Fruit fly (Drosophila melanogaster) whole organism, embryonic: ENCODE results near the gene CG7264.

ENCODE experiments used
- Atf6 ChIP-seq: fragments of 200-800 bp; sonication (Bioruptor generic); IDR thresholded peaks from 2 replicates; pipeline ENCODE4 v1.3.6; 2022; ENCODE audit warnings: missing biosample characterization, missing genetic modification characterization
- Bdp1 ChIP-seq: fragments of 200-800 bp; sonication (Bioruptor generic); optimal IDR thresholded peaks from 3 replicates; lab custom pipeline; 2016; ENCODE audit warnings: missing biosample characterization, missing genetic modification characterization
- CG10462 ChIP-seq: fragments of 200-800 bp; sonication (Bioruptor generic); optimal IDR thresholded peaks from 2 replicates; lab custom pipeline; 2016; ENCODE audit warnings: missing biosample characterization, missing genetic modification characterization
- CG10654 ChIP-seq: fragments of 200-800 bp; sonication (Bioruptor generic); optimal IDR thresholded peaks from 2 replicates; lab custom pipeline; 2016; ENCODE audit warnings: missing biosample characterization, missing genetic modification characterization
- CG11504 ChIP-seq: fragments of 200-800 bp; sonication (Bioruptor generic); optimal IDR thresholded peaks from 3 replicates; lab custom pipeline; 2019; ENCODE audit warnings: missing biosample characterization, mild to moderate bottlenecking, missing genetic modification characterization, moderate library complexity
- CG12769 ChIP-seq: fragments of 200-800 bp; sonication (Bioruptor generic); optimal IDR thresholded peaks from 2 replicates; lab custom pipeline; 2019; ENCODE audit warnings: missing biosample characterization, mild to moderate bottlenecking, missing genetic modification characterization, moderate library complexity
- CG14710 ChIP-seq: fragments of 200-800 bp; sonication (Bioruptor generic); optimal IDR thresholded peaks from 3 replicates; lab custom pipeline; 2019; ENCODE audit warnings: missing biosample characterization, mild to moderate bottlenecking, missing genetic modification characterization, moderate library complexity
- CG1602 ChIP-seq: fragments of 200-800 bp; sonication (Bioruptor generic); optimal IDR thresholded peaks from 3 replicates; lab custom pipeline; 2016; ENCODE audit warnings: missing biosample characterization, missing genetic modification characterization
- CG3065 ChIP-seq: fragments of 200-800 bp; sonication (Bioruptor generic); optimal IDR thresholded peaks from 2 replicates; lab custom pipeline; 2016; ENCODE audit warnings: missing biosample characterization, missing genetic modification characterization
- CG4360 ChIP-seq: fragments of 200-800 bp; sonication (Bioruptor generic); IDR thresholded peaks from 2 replicates; pipeline ENCODE4 v1.3.6; 2022; ENCODE audit warnings: missing biosample characterization, missing genetic modification characterization
- CG4730 ChIP-seq: fragments of 200-800 bp; sonication (Bioruptor generic); IDR thresholded peaks from 2 replicates; pipeline ENCODE4 v1.3.6; 2022; ENCODE audit warnings: missing biosample characterization, missing genetic modification characterization
- CG6272 ChIP-seq: fragments of 200-800 bp; sonication (Bioruptor generic); IDR thresholded peaks from 2 replicates; pipeline ENCODE4 v1.3.6; 2022; ENCODE audit warnings: missing biosample characterization, missing genetic modification characterization
- CG6791 ChIP-seq: fragments of 200-800 bp; sonication (Bioruptor generic); IDR thresholded peaks from 3 replicates; pipeline ENCODE4 v1.3.6; 2022; ENCODE audit warnings: missing biosample characterization, missing genetic modification characterization; ENCODE audit not compliant: partially characterized antibody
- CG8290 ChIP-seq, 3 experiments: fragments of 200-800 bp; sonication (Bioruptor generic); optimal IDR thresholded peaks; 2 replicates each; lab custom pipeline; 2016 to 2019; ENCODE audit warnings: missing biosample characterization in 3 of 3, missing genetic modification characterization in 3 of 3, mild to moderate bottlenecking in 2 of 3, moderate library complexity in 1 of 3
- CG8359 ChIP-seq: fragments of 200-800 bp; sonication (Bioruptor generic); optimal IDR thresholded peaks from 2 replicates; lab custom pipeline; 2017; ENCODE audit warnings: missing biosample characterization, mild to moderate bottlenecking, missing genetic modification characterization, borderline replicate concordance
- CG8388 ChIP-seq: fragments of 200-800 bp; sonication (Bioruptor generic); optimal IDR thresholded peaks from 2 replicates; lab custom pipeline; 2019; ENCODE audit warnings: missing biosample characterization, mild to moderate bottlenecking, missing genetic modification characterization, moderate library complexity
- CG9609 ChIP-seq: fragments of 200-800 bp; sonication (Bioruptor generic); optimal IDR thresholded peaks from 3 replicates; lab custom pipeline; 2016; ENCODE audit warnings: missing biosample characterization, missing genetic modification characterization
- CG9876 ChIP-seq: fragments of 200-800 bp; sonication (Bioruptor generic); optimal IDR thresholded peaks from 2 replicates; lab custom pipeline; 2016; ENCODE audit warnings: missing biosample characterization, missing genetic modification characterization
- Eip74EF ChIP-seq, 2 experiments: fragments of 200-800 bp in 1 of 2; fragments of >200 bp in 1 of 2; sonication (Bioruptor generic) in 1 of 2; optimal IDR thresholded peaks; 2 replicates each; lab custom pipeline; 2017 to 2019; ENCODE audit warnings: missing biosample characterization in 2 of 2, missing genetic modification characterization in 2 of 2, mild to moderate bottlenecking in 1 of 2, moderate library complexity in 1 of 2
- Fer2 ChIP-seq: fragments of 200-800 bp; sonication (Bioruptor generic); optimal IDR thresholded peaks from 2 replicates; lab custom pipeline; 2018; ENCODE audit warnings: missing biosample characterization, mild to moderate bottlenecking, missing genetic modification characterization, moderate library complexity
- HLH3B ChIP-seq: fragments of 200-800 bp; sonication (Bioruptor generic); IDR thresholded peaks from 2 replicates; pipeline ENCODE4 v1.3.6; 2022; ENCODE audit warnings: missing biosample characterization, missing genetic modification characterization
- HLH54F ChIP-seq: fragments of 200-800 bp; sonication (Bioruptor generic); optimal IDR thresholded peaks from 3 replicates; lab custom pipeline; 2016; ENCODE audit warnings: missing biosample characterization, missing genetic modification characterization
- Hand ChIP-seq: fragments of 200-800 bp; sonication (Bioruptor generic); optimal IDR thresholded peaks from 2 replicates; lab custom pipeline; 2017; ENCODE audit warnings: mild to moderate bottlenecking, missing biosample characterization, missing genetic modification reagents, missing genetic modification characterization
- HmgD ChIP-seq: fragments of 200-800 bp; sonication (Bioruptor generic); optimal IDR thresholded peaks from 3 replicates; lab custom pipeline; 2016; ENCODE audit warnings: missing biosample characterization, missing genetic modification characterization
- Med ChIP-seq: fragments of 200-800 bp; sonication (Bioruptor generic); peaks from one replicate; lab custom pipeline; 2016; ENCODE audit warnings: missing biosample characterization, missing genetic modification characterization, mild to moderate bottlenecking, inconsistent platforms, moderate library complexity
- Meics ChIP-seq: fragments of 200-800 bp; sonication (Bioruptor generic); optimal IDR thresholded peaks from 2 replicates; lab custom pipeline; 2017; ENCODE audit warnings: missing biosample characterization, mild to moderate bottlenecking, missing genetic modification characterization
- Mrtf ChIP-seq: fragments of 200-800 bp; sonication (Bioruptor generic); IDR thresholded peaks from 3 replicates; pipeline ENCODE4 v1.3.6; 2022; ENCODE audit warnings: missing biosample characterization, missing genetic modification characterization
- Nf-YB ChIP-seq: fragments of 200-800 bp; sonication (Bioruptor generic); optimal IDR thresholded peaks from 3 replicates; lab custom pipeline; 2019; ENCODE audit warnings: missing biosample characterization, mild to moderate bottlenecking, missing genetic modification characterization, moderate library complexity
- Opbp ChIP-seq: fragments of 200-800 bp; sonication (Bioruptor generic); IDR thresholded peaks from 3 replicates; pipeline ENCODE4 v1.3.6; 2022; ENCODE audit warnings: missing biosample characterization, missing genetic modification characterization; ENCODE audit not compliant: partially characterized antibody
- Sox100B ChIP-seq: fragments of 200-800 bp; sonication (Bioruptor generic); optimal IDR thresholded peaks from 3 replicates; lab custom pipeline; 2018; ENCODE audit warnings: missing biosample characterization, mild to moderate bottlenecking, missing genetic modification characterization
- YL-1 ChIP-seq: fragments of 200-800 bp; sonication (Bioruptor generic); optimal IDR thresholded peaks from 3 replicates; lab custom pipeline; 2017; ENCODE audit warnings: missing biosample characterization, mild to moderate bottlenecking, missing genetic modification characterization
- ab ChIP-seq: fragments of 200-800 bp; sonication (Bioruptor generic); optimal IDR thresholded peaks from 2 replicates; lab custom pipeline; 2016; ENCODE audit warnings: missing biosample characterization, missing genetic modification characterization
- ac ChIP-seq: fragments of 200-800 bp; sonication (Bioruptor generic); optimal IDR thresholded peaks from 3 replicates; lab custom pipeline; 2017; ENCODE audit warnings: missing biosample characterization, mild to moderate bottlenecking, missing genetic modification characterization
- amos ChIP-seq: fragments of 200-800 bp; sonication (Bioruptor generic); IDR thresholded peaks from 2 replicates; pipeline ENCODE4 v1.3.6; 2022; ENCODE audit warnings: missing biosample characterization, missing genetic modification characterization; ENCODE audit not compliant: partially characterized antibody
- bbx ChIP-seq: fragments of 200-800 bp; sonication (Bioruptor generic); IDR thresholded peaks from 2 replicates; pipeline ENCODE4 v1.3.6; 2022; ENCODE audit warnings: missing biosample characterization, missing genetic modification characterization; ENCODE audit not compliant: partially characterized antibody
- cad ChIP-seq: fragments of >200 bp; optimal IDR thresholded peaks from 2 replicates; lab custom pipeline; 2017; ENCODE audit warnings: missing biosample characterization, missing genetic modification characterization
- cg ChIP-seq: fragments of 200-800 bp; sonication (Bioruptor generic); optimal IDR thresholded peaks from 3 replicates; lab custom pipeline; 2019; ENCODE audit warnings: missing biosample characterization, mild to moderate bottlenecking, missing genetic modification characterization, moderate library complexity
- gsb-n ChIP-seq: fragments of 200-800 bp; sonication (Bioruptor generic); optimal IDR thresholded peaks from 3 replicates; lab custom pipeline; 2018; ENCODE audit warnings: missing biosample characterization, mild to moderate bottlenecking, missing genetic modification characterization
- ham ChIP-seq: fragments of 200-800 bp; sonication (Bioruptor generic); IDR thresholded peaks from 2 replicates; pipeline ENCODE4 v1.3.6; 2022; ENCODE audit warnings: missing biosample characterization, missing genetic modification characterization
- nerfin-1 ChIP-seq: fragments of 200-800 bp; sonication (Bioruptor generic); optimal IDR thresholded peaks from 3 replicates; lab custom pipeline; 2019; ENCODE audit warnings: missing biosample characterization, mild to moderate bottlenecking, missing genetic modification characterization, moderate library complexity
- prd ChIP-seq, 3 experiments: fragments of >200 bp in 2 of 3; fragments of 200-800 bp in 1 of 3; sonication (Bioruptor generic) in 1 of 3; optimal IDR thresholded peaks in 2 of 3; IDR thresholded peaks in 1 of 3; 2 replicates in 2 of 3; 3 replicates in 1 of 3; pipeline versions ENCODE4 v1.3.6 to Lab custom; 2017 to 2022; ENCODE audit warnings: missing biosample characterization in 1 of 3, missing genetic modification characterization in 1 of 3
- ranshi ChIP-seq: fragments of 200-800 bp; sonication (Bioruptor generic); IDR thresholded peaks from 2 replicates; pipeline ENCODE4 v1.3.6; 2022; ENCODE audit warnings: missing biosample characterization, missing genetic modification characterization
- scrt ChIP-seq: fragments of 200-800 bp; sonication (Bioruptor generic); optimal IDR thresholded peaks from 2 replicates; lab custom pipeline; 2018; ENCODE audit warnings: missing biosample characterization, mild to moderate bottlenecking, missing genetic modification characterization, moderate library complexity
- sisA ChIP-seq: fragments of 200-800 bp; sonication (Bioruptor generic); IDR thresholded peaks from 2 replicates; pipeline ENCODE4 v1.3.6; 2022; ENCODE audit warnings: missing biosample characterization, missing genetic modification characterization
- sqz ChIP-seq: fragments of 200-800 bp; sonication (Bioruptor generic); optimal IDR thresholded peaks from 3 replicates; lab custom pipeline; 2018; ENCODE audit warnings: missing biosample characterization, mild to moderate bottlenecking, missing genetic modification characterization
- sr ChIP-seq: fragments of 200-800 bp; sonication (Bioruptor generic); IDR thresholded peaks from 3 replicates; pipeline ENCODE4 v1.3.6; 2022; ENCODE audit warnings: missing biosample characterization, missing genetic modification characterization
- ttk ChIP-seq: fragments of 200-800 bp; sonication (Bioruptor generic); IDR thresholded peaks from 2 replicates; pipeline ENCODE4 v2.1.2; 2022; ENCODE audit warnings: missing biosample characterization, missing genetic modification characterization
- yki ChIP-seq: fragments of >200 bp; optimal IDR thresholded peaks from 3 replicates; lab custom pipeline; 2018

The CG7264 gene

DNA sequence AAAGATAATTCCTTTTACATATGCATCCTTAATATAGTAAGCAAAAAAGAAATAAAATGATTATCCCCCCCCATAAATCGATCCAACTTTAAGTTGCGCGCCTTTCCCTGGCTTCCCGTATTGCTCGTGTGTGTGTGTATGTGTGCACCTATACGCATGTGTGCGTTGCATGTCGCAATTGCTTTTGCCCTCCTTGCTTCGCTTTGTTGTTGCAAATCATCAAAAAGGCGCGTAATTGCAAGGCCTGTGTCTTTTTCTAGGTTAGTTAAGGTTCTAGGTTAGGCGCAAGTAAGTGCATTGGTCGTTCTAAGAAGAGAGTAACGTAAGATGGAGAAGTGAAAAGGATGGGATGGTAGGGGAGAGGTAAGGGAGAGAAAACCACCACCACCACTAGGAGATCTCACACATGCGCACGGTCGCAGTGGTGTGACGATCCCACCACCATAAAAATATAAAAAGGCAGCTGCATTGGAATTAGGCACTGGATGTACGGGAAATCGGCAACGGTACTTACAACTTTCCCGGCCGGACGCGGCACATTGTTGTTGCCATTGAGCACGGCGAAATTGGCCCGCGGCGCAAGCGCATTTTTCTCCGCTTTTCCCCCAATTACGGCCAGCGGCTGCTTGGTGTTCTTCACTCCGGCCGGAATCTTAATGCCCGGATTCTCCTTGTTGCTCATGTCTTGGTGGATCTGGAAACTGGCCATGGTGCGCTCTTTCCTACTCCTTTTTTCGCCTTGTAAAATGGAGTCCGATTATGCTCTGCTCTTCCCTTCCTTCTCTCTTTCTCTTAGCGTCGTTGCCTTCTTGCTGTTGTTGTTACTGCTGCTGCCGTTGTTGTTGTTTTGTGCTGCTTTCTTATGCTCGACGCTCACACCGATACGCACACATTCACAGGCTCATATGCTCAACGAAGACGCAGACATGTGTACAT is 3.8 kb downstream of the CG7264 start (continued):
- TF ChIP-seq sqz (GFP tag; lab: Kevin White, UChicago) (no peak), HLH3B (GFP tag; lab: Robert Waterston, UW) (no peak), CG4360 (peak; percentile 100), cad (GFP tag; lab: Kevin White, UChicago) (peak; percentile 71), sr (GFP tag; lab: Robert Waterston, UW) (no peak), CG8359 (GFP tag; lab: Kevin White, UChicago) (no peak), CG10462 (no peak), ranshi (GFP tag; lab: Robert Waterston, UW) (0 out of 2 replicates have a peak, but pooled peaks have one; percentile 22), Hand (GFP tag; lab: Kevin White, UChicago) (no peak), amos (GFP tag; lab: Robert Waterston, UW) (no peak), gsb-n (no peak), ab (GFP tag; lab: Kevin White, UChicago) (no peak), CG12769 (tag; lab: Kevin White, UChicago) (no peak), Nf-YB (no peak), scrt (no peak), CG3065 (no peak), CG1602 (GFP tag; lab: Kevin White, UChicago) (no peak), Meics (GFP tag; lab: Kevin White, UChicago) (no peak), Med (peak; percentile 73), ac (GFP tag; lab: Kevin White, UChicago) (peak; percentile 12), Opbp (GFP tag; lab: Robert Waterston, UW) (no peak), Mrtf (GFP tag; lab: Robert Waterston, UW) (no peak), CG8290 (GFP tag; optimal IDR thresholded peaks at IDR 0.05; lab: Kevin White, UChicago) (no peak), CG8290 (tag; optimal IDR thresholded peaks at IDR 0.05; lab: Kevin White, UChicago) (no peak), Bdp1 (GFP tag; lab: Kevin White, UChicago) (no peak), nerfin-1 (tag; lab: Kevin White, UChicago) (peak; percentile 87), CG11504 (tag; lab: Kevin White, UChicago) (no peak), Atf6 (GFP tag; lab: Robert Waterston, UW) (no peak), ham (GFP tag; lab: Robert Waterston, UW) (no peak), Sox100B (GFP tag; lab: Kevin White, UChicago) (no peak), CG8388 (GFP tag; lab: Kevin White, UChicago) (no peak), Fer2 (no peak), yki (lab: Kevin White, UChicago) (no peak), CG14710 (tag; lab: Kevin White, UChicago) (no peak), CG6272 (no peak), HLH54F (GFP tag; lab: Kevin White, UChicago) (no peak), CG9876 (GFP tag; lab: Kevin White, UChicago) (no peak), CG9609 (no peak), CG4730 (no peak), YL-1 (GFP tag; lab: Kevin White, UChicago) (no peak), prd (optimal IDR thresholded peaks at IDR 0.05; lab: Kevin White, UChicago) (no peak), prd (GFP tag; IDR thresholded peaks at IDR 0.05; lab: Robert Waterston, UW) (no peak), CG10654 (GFP tag; lab: Kevin White, UChicago) (no peak), ttk (peak; percentile 32; the same call in 1 of the 2 replicates), HmgD (GFP tag; lab: Kevin White, UChicago) (no peak), bbx (GFP tag; lab: Robert Waterston, UW) (no peak), sisA (GFP tag; lab: Robert Waterston, UW) (no peak), cg (peak; percentile 79), CG6791 (GFP tag; lab: Robert Waterston, UW) (no peak), Eip74EF (GFP tag; optimal IDR thresholded peaks at IDR 0.05; lab: Kevin White, UChicago) (no peak)
